Fruit fly (Drosophila melanogaster) whole organism, embryonic: ENCODE results near the gene Cpsf100.
A peak's percentile ranks its signal among the peaks of the same experiment; 100 is the strongest.

Experiments
- BEAF-32 ChIP-seq: fragments of 200-800 bp; sonication (Bioruptor generic); optimal IDR thresholded peaks from 3 replicates; lab custom pipeline; 2017; ENCODE audit warnings: missing biosample characterization, missing genetic modification characterization, mild to moderate bottlenecking, moderate library complexity, missing genetic modification reagents
- Bteb2 ChIP-seq: fragments of 200-800 bp; sonication (Bioruptor generic); optimal IDR thresholded peaks from 2 replicates; lab custom pipeline; 2016; ENCODE audit warnings: missing biosample characterization, missing genetic modification characterization
- CG10209 ChIP-seq: fragments of 200-800 bp; sonication (Bioruptor generic); optimal IDR thresholded peaks from 3 replicates; lab custom pipeline; 2017; ENCODE audit warnings: missing biosample characterization, mild to moderate bottlenecking, missing genetic modification characterization, missing genetic modification reagents
- CG12219 ChIP-seq: fragments of 200-800 bp; sonication (Bioruptor generic); optimal IDR thresholded peaks from 3 replicates; lab custom pipeline; 2018; ENCODE audit warnings: missing biosample characterization, mild to moderate bottlenecking, missing genetic modification characterization
- CG13775 ChIP-seq: fragments of 200-800 bp; sonication (Bioruptor generic); optimal IDR thresholded peaks from 3 replicates; lab custom pipeline; 2017; ENCODE audit warnings: missing biosample characterization, mild to moderate bottlenecking, missing genetic modification characterization
- CG14014 ChIP-seq: fragments of 200-800 bp; sonication (Bioruptor generic); IDR thresholded peaks from 2 replicates; pipeline ENCODE4 v1.3.6; 2022; ENCODE audit warnings: missing biosample characterization, missing genetic modification characterization
- CG14965 ChIP-seq: fragments of 200-800 bp; sonication (Bioruptor generic); optimal IDR thresholded peaks from 2 replicates; lab custom pipeline; 2016; ENCODE audit warnings: missing biosample characterization, missing genetic modification characterization, borderline replicate concordance
- CG17328 ChIP-seq: fragments of 200-800 bp; sonication (Bioruptor generic); IDR thresholded peaks from 2 replicates; pipeline ENCODE4 v1.3.6; 2022; ENCODE audit warnings: missing biosample characterization, missing genetic modification characterization
- CG1792 ChIP-seq: fragments of 200-800 bp; sonication (Bioruptor generic); optimal IDR thresholded peaks from 2 replicates; lab custom pipeline; 2016; ENCODE audit warnings: missing biosample characterization, missing genetic modification characterization
- CG30403 ChIP-seq: fragments of 200-800 bp; sonication (Bioruptor generic); optimal IDR thresholded peaks from 3 replicates; lab custom pipeline; 2016; ENCODE audit warnings: missing biosample characterization, missing genetic modification characterization
- CG32772 ChIP-seq: fragments of 200-800 bp; sonication (Bioruptor generic); IDR thresholded peaks from 2 replicates; pipeline ENCODE4 v1.3.6; 2022; ENCODE audit warnings: missing biosample characterization, missing genetic modification characterization
- CG3838 ChIP-seq: fragments of 200-800 bp; sonication (Bioruptor generic); optimal IDR thresholded peaks from 3 replicates; lab custom pipeline; 2016; ENCODE audit warnings: missing biosample characterization, missing genetic modification characterization
- CG42726 ChIP-seq: fragments of 200-800 bp; sonication (Bioruptor generic); IDR thresholded peaks from 2 replicates; pipeline ENCODE4 v1.3.6; 2022; ENCODE audit warnings: missing biosample characterization, missing genetic modification characterization; ENCODE audit not compliant: partially characterized antibody
- CG4360 ChIP-seq: fragments of 200-800 bp; sonication (Bioruptor generic); IDR thresholded peaks from 2 replicates; pipeline ENCODE4 v1.3.6; 2022; ENCODE audit warnings: missing biosample characterization, missing genetic modification characterization
- CG6689 ChIP-seq: fragments of 200-800 bp; sonication (Bioruptor generic); IDR thresholded peaks from 2 replicates; pipeline ENCODE4 v1.3.6; 2022; ENCODE audit warnings: missing biosample characterization, missing genetic modification characterization
- CG9932 ChIP-seq: fragments of 200-800 bp; sonication (Bioruptor generic); IDR thresholded peaks from 2 replicates; pipeline ENCODE4 v1.3.6; 2022; ENCODE audit warnings: missing biosample characterization, missing genetic modification characterization
- D ChIP-seq, 2 experiments: fragments of 200-800 bp in 1 of 2; fragments of >200 bp in 1 of 2; sonication (Bioruptor generic) in 1 of 2; optimal IDR thresholded peaks; 2 replicates in 1 of 2; 3 replicates in 1 of 2; lab custom pipeline; 2017; ENCODE audit warnings: mild to moderate bottlenecking in 1 of 2, missing biosample characterization in 1 of 2, missing genetic modification characterization in 1 of 2, missing genetic modification reagents in 1 of 2
- Dp ChIP-seq: fragments of 200-800 bp; sonication (Bioruptor generic); optimal IDR thresholded peaks from 2 replicates; lab custom pipeline; 2018; ENCODE audit warnings: missing biosample characterization, mild to moderate bottlenecking, missing genetic modification characterization, moderate library complexity
- Dref ChIP-seq: fragments of 200-800 bp; sonication (Bioruptor generic); IDR thresholded peaks from 2 replicates; pipeline ENCODE4 v1.3.6; 2022; ENCODE audit warnings: missing biosample characterization, missing genetic modification characterization
- Fer3 ChIP-seq: fragments of 200-800 bp; sonication (Bioruptor generic); optimal IDR thresholded peaks from 2 replicates; lab custom pipeline; 2018; ENCODE audit warnings: missing biosample characterization, mild to moderate bottlenecking, missing genetic modification characterization, moderate library complexity
- HHEX ChIP-seq: fragments of 200-800 bp; sonication (Bioruptor generic); optimal IDR thresholded peaks from 3 replicates; lab custom pipeline; 2017; ENCODE audit warnings: missing biosample characterization, mild to moderate bottlenecking, missing genetic modification characterization, missing genetic modification reagents
- Hmr ChIP-seq: fragments of 200-800 bp; sonication (Bioruptor generic); optimal IDR thresholded peaks from 3 replicates; lab custom pipeline; 2017; ENCODE audit warnings: mild to moderate bottlenecking, missing biosample characterization, missing genetic modification reagents, missing genetic modification characterization
- NFAT ChIP-seq: fragments of 200-800 bp; sonication (Bioruptor generic); IDR thresholded peaks from 2 replicates; pipeline ENCODE4 v1.3.6; 2022; ENCODE audit warnings: missing biosample characterization, missing genetic modification characterization
- NK7.1 ChIP-seq: fragments of 200-800 bp; sonication (Bioruptor generic); optimal IDR thresholded peaks from 3 replicates; lab custom pipeline; 2016; ENCODE audit warnings: missing biosample characterization, missing genetic modification characterization
- Ssrp ChIP-seq: fragments of 200-800 bp; sonication (Bioruptor generic); optimal IDR thresholded peaks from 2 replicates; lab custom pipeline; 2018; ENCODE audit warnings: missing biosample characterization, mild to moderate bottlenecking, missing genetic modification characterization, moderate library complexity
- Xbp1 ChIP-seq: fragments of 200-800 bp; sonication (Bioruptor generic); optimal IDR thresholded peaks from 3 replicates; lab custom pipeline; 2016; ENCODE audit warnings: missing biosample characterization, mild to moderate bottlenecking, missing genetic modification characterization
- YL-1 ChIP-seq: fragments of 200-800 bp; sonication (Bioruptor generic); optimal IDR thresholded peaks from 3 replicates; lab custom pipeline; 2017; ENCODE audit warnings: missing biosample characterization, mild to moderate bottlenecking, missing genetic modification characterization
- bab2 ChIP-seq: fragments of 200-800 bp; sonication (Bioruptor generic); optimal IDR thresholded peaks from 2 replicates; lab custom pipeline; 2016; ENCODE audit warnings: missing biosample characterization, missing genetic modification characterization
- bigmax ChIP-seq: fragments of 200-800 bp; sonication (Bioruptor generic); optimal IDR thresholded peaks from 2 replicates; lab custom pipeline; 2018; ENCODE audit warnings: missing biosample characterization, mild to moderate bottlenecking, missing genetic modification characterization
- btn ChIP-seq: fragments of 200-800 bp; sonication (Bioruptor generic); optimal IDR thresholded peaks from 2 replicates; lab custom pipeline; 2016; ENCODE audit warnings: missing biosample characterization, missing genetic modification characterization
- chif ChIP-seq, 2 experiments: fragments of 200-800 bp; sonication (Bioruptor generic); optimal IDR thresholded peaks; 3 replicates each; lab custom pipeline; 2016; ENCODE audit warnings: missing biosample characterization in 2 of 2, missing genetic modification characterization in 2 of 2
- chm ChIP-seq: fragments of 200-800 bp; sonication (Bioruptor generic); IDR thresholded peaks from 2 replicates; pipeline ENCODE4 v1.3.6; 2022; ENCODE audit warnings: missing biosample characterization, missing genetic modification characterization
- crol ChIP-seq: fragments of 200-800 bp; sonication (Bioruptor generic); IDR thresholded peaks from 2 replicates; pipeline ENCODE4 v1.3.6; 2022; ENCODE audit warnings: missing biosample characterization, missing genetic modification characterization
- emc ChIP-seq: fragments of 200-800 bp; sonication (Bioruptor generic); optimal IDR thresholded peaks from 2 replicates; lab custom pipeline; 2016; ENCODE audit warnings: missing biosample characterization, missing genetic modification characterization
- exex ChIP-seq: fragments of 200-800 bp; sonication (Bioruptor generic); optimal IDR thresholded peaks from 4 replicates; lab custom pipeline; 2018; ENCODE audit warnings: missing biosample characterization, mild to moderate bottlenecking, missing genetic modification characterization, moderate library complexity
- fd96Cb ChIP-seq: fragments of 200-800 bp; sonication (Bioruptor generic); optimal IDR thresholded peaks from 2 replicates; lab custom pipeline; 2018; ENCODE audit warnings: missing biosample characterization, mild to moderate bottlenecking, missing genetic modification characterization, moderate library complexity
- ftz-f1 ChIP-seq: fragments of 200-800 bp; sonication (Bioruptor generic); optimal IDR thresholded peaks from 2 replicates; lab custom pipeline; 2016; ENCODE audit warnings: missing biosample characterization, missing genetic modification characterization
- klu ChIP-seq: fragments of 200-800 bp; sonication (Bioruptor generic); IDR thresholded peaks from 2 replicates; pipeline ENCODE4 v1.3.6; 2022; ENCODE audit warnings: missing biosample characterization, missing genetic modification characterization
- lmd ChIP-seq: fragments of 200-800 bp; sonication (Bioruptor generic); IDR thresholded peaks from 2 replicates; pipeline ENCODE4 v1.3.6; 2022; ENCODE audit warnings: missing biosample characterization, missing genetic modification characterization
- mirr ChIP-seq: fragments of 200-800 bp; sonication (Bioruptor generic); optimal IDR thresholded peaks from 3 replicates; lab custom pipeline; 2018; ENCODE audit warnings: missing biosample characterization, mild to moderate bottlenecking, missing genetic modification characterization
- nau ChIP-seq: fragments of 200-800 bp; sonication (Bioruptor generic); optimal IDR thresholded peaks from 3 replicates; lab custom pipeline; 2017; ENCODE audit warnings: missing biosample characterization, mild to moderate bottlenecking, missing genetic modification characterization, missing genetic modification reagents
- nom ChIP-seq: fragments of 200-800 bp; sonication (Bioruptor generic); optimal IDR thresholded peaks from 2 replicates; lab custom pipeline; 2017; ENCODE audit warnings: missing biosample characterization, missing genetic modification characterization, mild to moderate bottlenecking, moderate library complexity, missing genetic modification reagents
- sc ChIP-seq, 3 experiments: fragments of >200 bp in 2 of 3; fragments of 200-800 bp in 1 of 3; sonication (Bioruptor generic) in 1 of 3; optimal IDR thresholded peaks; 2 replicates in 2 of 3; 3 replicates in 1 of 3; lab custom pipeline; 2017; ENCODE audit warnings: mild to moderate bottlenecking in 1 of 3, missing biosample characterization in 1 of 3, missing genetic modification characterization in 1 of 3, missing genetic modification reagents in 1 of 3
- scrt ChIP-seq: fragments of 200-800 bp; sonication (Bioruptor generic); optimal IDR thresholded peaks from 2 replicates; lab custom pipeline; 2018; ENCODE audit warnings: missing biosample characterization, mild to moderate bottlenecking, missing genetic modification characterization, moderate library complexity
- sd ChIP-seq: fragments of 200-800 bp; sonication (Bioruptor generic); optimal IDR thresholded peaks from 3 replicates; lab custom pipeline; 2018; ENCODE audit warnings: missing biosample characterization, mild to moderate bottlenecking, missing genetic modification characterization, moderate library complexity
- sisA ChIP-seq: fragments of 200-800 bp; sonication (Bioruptor generic); IDR thresholded peaks from 2 replicates; pipeline ENCODE4 v1.3.6; 2022; ENCODE audit warnings: missing biosample characterization, missing genetic modification characterization
- tap ChIP-seq: fragments of 200-800 bp; optimal IDR thresholded peaks from 3 replicates; lab custom pipeline; 2019; ENCODE audit warnings: missing biosample characterization, mild to moderate bottlenecking, missing genetic modification characterization, moderate library complexity
- zen2 ChIP-seq: fragments of 200-800 bp; sonication (Bioruptor generic); IDR thresholded peaks from 3 replicates; pipeline ENCODE4 v1.3.6; 2022; ENCODE audit warnings: missing biosample characterization, missing genetic modification characterization; ENCODE audit not compliant: partially characterized antibody

Gene Cpsf100

DNA sequence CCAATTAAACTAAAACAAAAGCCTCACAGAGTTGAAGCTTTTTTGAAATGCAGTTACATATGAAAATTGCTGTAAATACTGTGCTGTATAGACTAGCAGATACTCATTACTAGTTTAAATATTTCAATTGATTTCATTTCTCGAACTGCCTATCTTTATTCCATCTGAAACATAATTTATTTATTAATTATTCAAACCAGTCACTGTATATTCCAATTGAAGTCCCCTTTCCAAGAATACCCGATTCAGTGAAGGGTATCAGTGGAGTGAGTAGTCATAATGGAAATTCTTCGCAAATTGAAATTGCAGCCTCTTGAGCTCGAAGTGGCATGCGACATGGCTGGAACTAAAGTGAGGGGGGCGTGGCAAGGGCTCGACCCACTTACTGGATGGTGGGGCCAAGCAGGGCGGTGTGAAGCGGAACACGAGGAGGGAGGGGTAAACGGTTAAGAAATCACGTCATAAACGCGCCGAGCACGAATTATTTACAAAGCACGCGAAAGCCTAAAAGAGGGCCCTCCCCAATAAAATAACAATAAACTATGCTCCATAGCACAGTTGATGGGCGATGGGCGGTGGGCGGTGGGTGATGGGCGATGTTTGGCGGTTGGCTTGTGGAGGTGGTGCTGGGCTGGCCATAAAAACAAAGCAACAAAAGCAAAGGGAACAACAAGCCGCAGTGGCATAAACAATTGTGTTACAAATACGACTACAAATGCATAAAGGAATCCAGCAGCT is 29.3 kb upstream of the Cpsf100 start (continued):
- TF ChIP-seq D (optimal IDR thresholded peaks at IDR 0.05; lab: Kevin White, UChicago): no peak
- no peak for TF ChIP-seq D (GFP tag; optimal IDR thresholded peaks at IDR 0.05; lab: Kevin White, UChicago)
- no peak for TF ChIP-seq bigmax (GFP tag; lab: Kevin White, UChicago)
- TF ChIP-seq Hmr: peak; percentile 31
- no peak for TF ChIP-seq NFAT
- no peak for TF ChIP-seq mirr (GFP tag; lab: Kevin White, UChicago)
- no peak for TF ChIP-seq CG1792 (GFP tag; lab: Kevin White, UChicago)
- TF ChIP-seq sd (tag; lab: Kevin White, UChicago): peak; percentile 43
- no peak for TF ChIP-seq zen2 (GFP tag; lab: Robert Waterston, UW)
- TF ChIP-seq CG42726 (GFP tag; lab: Robert Waterston, UW): no peak
- TF ChIP-seq BEAF-32 (GFP tag; lab: Kevin White, UChicago): no peak
- no peak for TF ChIP-seq CG9932 (GFP tag; lab: Robert Waterston, UW)
- no peak for TF ChIP-seq emc (GFP tag; lab: Kevin White, UChicago)
- peak; percentile 39 for TF ChIP-seq CG30403
- TF ChIP-seq CG10209 (GFP tag; lab: Kevin White, UChicago): no peak
- TF ChIP-seq Bteb2 (GFP tag; lab: Kevin White, UChicago): no peak
- peak; percentile 40 for TF ChIP-seq tap
- TF ChIP-seq CG14014: no peak
- peak; percentile 5 for TF ChIP-seq nau
- TF ChIP-seq NK7.1 (GFP tag; lab: Kevin White, UChicago): no peak
- TF ChIP-seq lmd (GFP tag; lab: Robert Waterston, UW): peak; percentile 53; the same call in 1 of the 2 replicates
- no peak for TF ChIP-seq chm
- peak; percentile 58 for TF ChIP-seq crol (GFP tag; lab: Robert Waterston, UW)
- TF ChIP-seq sisA (GFP tag; lab: Robert Waterston, UW): peak; percentile 27; the same call in 1 of the 2 replicates
- 0 out of 2 replicates have a peak, but pooled peaks have one; percentile 11 for TF ChIP-seq Dref
- no peak for TF ChIP-seq exex (tag; lab: Kevin White, UChicago)
- TF ChIP-seq sc (optimal IDR thresholded peaks at IDR 0.05; lab: Kevin White, UChicago): no peak
- TF ChIP-seq sc (GFP tag; optimal IDR thresholded peaks at IDR 0.05; lab: Kevin White, UChicago): no peak
- peak; percentile 14 for TF ChIP-seq Ssrp
- no peak for TF ChIP-seq ftz-f1
- no peak for TF ChIP-seq klu (GFP tag; lab: Robert Waterston, UW)
- TF ChIP-seq CG12219 (GFP tag; lab: Kevin White, UChicago): no peak
- peak; percentile 38; the same call in 1 of the 2 replicates for TF ChIP-seq CG17328 (GFP tag; lab: Robert Waterston, UW)
- TF ChIP-seq CG32772 (GFP tag; lab: Robert Waterston, UW): 0 out of 2 replicates have a peak, but pooled peaks have one; percentile 19
- TF ChIP-seq fd96Cb (tag; lab: Kevin White, UChicago): peak; percentile 56
- no peak for TF ChIP-seq btn
- no peak for TF ChIP-seq YL-1 (GFP tag; lab: Kevin White, UChicago)
- peak; percentile 36 for TF ChIP-seq Xbp1
- no peak for TF ChIP-seq CG4360 (GFP tag; lab: Robert Waterston, UW)
- TF ChIP-seq scrt (GFP tag; lab: Kevin White, UChicago): no peak
- TF ChIP-seq CG6689 (GFP tag; lab: Robert Waterston, UW): peak; percentile 32; the same call in 1 of the 2 replicates
- TF ChIP-seq HHEX (GFP tag; lab: Kevin White, UChicago): peak; percentile 22
- TF ChIP-seq chif (GFP tag; optimal IDR thresholded peaks at IDR 0.05; lab: Kevin White, UChicago): peak in 1 of 2 experiments; percentile 13
- TF ChIP-seq CG13775 (GFP tag; lab: Kevin White, UChicago): no peak
- peak; percentile 1 for TF ChIP-seq Fer3 (tag; lab: Kevin White, UChicago)
- no peak for TF ChIP-seq CG3838 (GFP tag; lab: Kevin White, UChicago)
- no peak for TF ChIP-seq CG14965
- peak; percentile 37 for TF ChIP-seq bab2 (GFP tag; lab: Kevin White, UChicago)
- TF ChIP-seq nom (GFP tag; lab: Kevin White, UChicago): no peak
- no peak for TF ChIP-seq Dp (GFP tag; lab: Kevin White, UChicago)
